Worm (Caenorhabditis elegans) whole organism, early embryonic: ENCODE measurements around the gene Y22D7AL.3.

Experiments
- B0310.2 ChIP-seq: sonication (generic microtip); optimal IDR thresholded peaks from 2 replicates; lab custom pipeline; 2016; ENCODE audit warnings: mild to moderate bottlenecking, missing genetic modification characterization, missing compliant biosample characterization
- F13C5.2 ChIP-seq: sonication (generic microtip); optimal IDR thresholded peaks from 2 replicates; lab custom pipeline; 2017; ENCODE audit warnings: mild to moderate bottlenecking, missing genetic modification characterization, inconsistent platforms, missing compliant biosample characterization
- aly-1 ChIP-seq: sonication (generic microtip); optimal IDR thresholded peaks from 2 replicates; lab custom pipeline; 2016; ENCODE audit warnings: missing genetic modification characterization, missing compliant biosample characterization
- ama-1 ChIP-seq: fragments of 150-350 bp; optimal IDR thresholded peaks from 2 replicates; lab custom pipeline; 2014
- ceh-13 ChIP-seq: fragments of 200-800 bp; sonication (Bioruptor generic); optimal IDR thresholded peaks from 2 replicates; lab custom pipeline; 2018; ENCODE audit warnings: mild to moderate bottlenecking, missing genetic modification characterization, missing compliant biosample characterization
- ceh-36 ChIP-seq: sonication (generic microtip); optimal IDR thresholded peaks from 2 replicates; lab custom pipeline; 2016; ENCODE audit warnings: missing genetic modification characterization, inconsistent platforms, missing compliant biosample characterization
- ets-7 ChIP-seq: sonication (generic microtip); optimal IDR thresholded peaks from 2 replicates; lab custom pipeline; 2016; ENCODE audit warnings: missing genotype, missing genetic modification characterization, missing compliant biosample characterization
- flt-1 ChIP-seq: fragments of 200-800 bp; sonication (Bioruptor generic); IDR thresholded peaks from 2 replicates; pipeline ENCODE4 v1.3.6; 2022; ENCODE audit warnings: missing genetic modification characterization, missing compliant biosample characterization
- hmbx-1 ChIP-seq: sonication (generic microtip); optimal IDR thresholded peaks from 2 replicates; lab custom pipeline; 2016; ENCODE audit warnings: mild to moderate bottlenecking, missing genetic modification characterization, missing compliant biosample characterization
- hmg-4 ChIP-seq: fragments of 200-800 bp; sonication (Bioruptor generic); optimal IDR thresholded peaks from 2 replicates; lab custom pipeline; 2018; ENCODE audit warnings: mild to moderate bottlenecking, missing genetic modification characterization, missing compliant biosample characterization
- hnd-1 ChIP-seq: sonication (generic microtip); optimal IDR thresholded peaks from 2 replicates; lab custom pipeline; 2016; ENCODE audit warnings: missing genetic modification characterization, missing compliant biosample characterization
- pes-1 ChIP-seq: fragments of 200-800 bp; sonication (Bioruptor generic); IDR thresholded peaks from 2 replicates; pipeline ENCODE4 v1.3.6; 2022; ENCODE audit warnings: missing genetic modification reagents, missing genetic modification characterization, missing compliant biosample characterization
- scrt-1 ChIP-seq: fragments of 200-800 bp; sonication (Bioruptor generic); IDR thresholded peaks from 2 replicates; pipeline ENCODE4 v1.3.6; 2022; ENCODE audit warnings: missing genetic modification characterization, missing compliant biosample characterization
- sea-1 ChIP-seq: fragments of 200-800 bp; sonication (Bioruptor generic); conservative IDR thresholded peaks from 2 replicates; pipeline ENCODE4 v1.3.6; 2022; ENCODE audit warnings: missing genetic modification characterization, missing compliant biosample characterization
- tbx-11 ChIP-seq: fragments of 200-800 bp; sonication (Bioruptor generic); IDR thresholded peaks from 2 replicates; pipeline ENCODE4 v1.3.6; 2022; ENCODE audit warnings: missing genetic modification characterization, missing compliant biosample characterization
- tbx-37 ChIP-seq: fragments of 200-800 bp; sonication (Bioruptor generic); conservative IDR thresholded peaks from 2 replicates; pipeline ENCODE4 v1.3.6; 2022; ENCODE audit warnings: missing genetic modification reagents, missing genetic modification characterization, missing compliant biosample characterization
- tra-4 ChIP-seq: sonication (generic microtip); optimal IDR thresholded peaks from 2 replicates; lab custom pipeline; 2017; ENCODE audit warnings: missing genetic modification characterization, missing compliant biosample characterization

Gene Y22D7AL.3

ce11 chrIII:1641163-1641562 is at the start of gene Y22D7AL.3:
Gene Y22D7AL.3, plus strand, starts transcription at chrIII:1641463.
- TF ChIP-seq scrt-1 (GFP tag; lab: Robert Waterston, UW): no peak
- TF ChIP-seq ceh-36 (tag; lab: Kevin White, UChicago): no peak
- no peak for TF ChIP-seq hmbx-1
- no peak for TF ChIP-seq flt-1 (GFP tag; lab: Robert Waterston, UW)
- no peak for TF ChIP-seq ceh-13 (GFP tag; lab: Kevin White, UChicago)
- TF ChIP-seq tbx-37: no peak
- TF ChIP-seq ama-1 (lab: Kevin White, UChicago): no peak
- no peak for TF ChIP-seq hmg-4
- no peak for TF ChIP-seq ets-7 (tag; lab: Kevin White, UChicago)
- TF ChIP-seq sea-1 (GFP tag; lab: Robert Waterston, UW): no peak
- no peak for TF ChIP-seq hnd-1
- no peak for TF ChIP-seq B0310.2

- TF ChIP-seq flt-1 (GFP tag; lab: Robert Waterston, UW) (no peak), hmbx-1 (no peak), hnd-1 (no peak), tbx-11 (GFP tag; lab: Robert Waterston, UW) (no peak), sea-1 (GFP tag; lab: Robert Waterston, UW) (no peak), B0310.2 (no peak), scrt-1 (GFP tag; lab: Robert Waterston, UW) (0 out of 2 replicates have a peak, but pooled peaks have one; percentile 22)
These were observed 49.6 kb upstream of the Y22D7AL.3 start for ce11 chrIII:1591681-1592080.

ce11 chrIII:1598927-1599326 is 42.3 kb upstream of the Y22D7AL.3 start:
- TF ChIP-seq pes-1 (GFP tag; lab: Robert Waterston, UW) (peak; percentile 54; the same call in 1 of the 2 replicates), hmg-4 (no peak), ets-7 (tag; lab: Kevin White, UChicago) (no peak), tra-4 (no peak)

- TF ChIP-seq sea-1 (GFP tag; lab: Robert Waterston, UW) (no peak), pes-1 (GFP tag; lab: Robert Waterston, UW) (peak; percentile 69), F13C5.2 (no peak), ceh-36 (tag; lab: Kevin White, UChicago) (no peak), tbx-11 (GFP tag; lab: Robert Waterston, UW) (peak; percentile 53; the same call in 1 of the 2 replicates), flt-1 (GFP tag; lab: Robert Waterston, UW) (peak; percentile 48; the same call in 1 of the 2 replicates)
These were observed 40.5 kb upstream of the Y22D7AL.3 start, which contains the start of gene sms-3 for ce11 chrIII:1600670-1601194. Gene sms-3, minus strand, starts transcription at chrIII:1601144.

- TF ChIP-seq ceh-36 (tag; lab: Kevin White, UChicago) (peak; percentile 78), sea-1 (GFP tag; lab: Robert Waterston, UW) (peak; percentile 85), hnd-1 (peak; percentile 49), F13C5.2 (peak; percentile 31), ama-1 (lab: Kevin White, UChicago) (no peak), hmg-4 (peak; percentile 57), B0310.2 (peak; percentile 51), pes-1 (GFP tag; lab: Robert Waterston, UW) (peak; percentile 82), ets-7 (tag; lab: Kevin White, UChicago) (no peak), ceh-13 (GFP tag; lab: Kevin White, UChicago) (no peak), scrt-1 (GFP tag; lab: Robert Waterston, UW) (peak; percentile 71), flt-1 (GFP tag; lab: Robert Waterston, UW) (peak; percentile 72), hmbx-1 (no peak), tbx-11 (GFP tag; lab: Robert Waterston, UW) (peak; percentile 81), tra-4 (no peak), tbx-37 (peak; percentile 75), aly-1 (tag; lab: Kevin White, UChicago) (peak; percentile 44)
These were observed 39.6 kb upstream of the Y22D7AL.3 start for ce11 chrIII:1601464-1602169.

- TF ChIP-seq hmbx-1 (no peak), F13C5.2 (no peak), pes-1 (GFP tag; lab: Robert Waterston, UW) (no peak), sea-1 (GFP tag; lab: Robert Waterston, UW) (no peak), aly-1 (tag; lab: Kevin White, UChicago) (no peak), scrt-1 (GFP tag; lab: Robert Waterston, UW) (no peak), B0310.2 (no peak), ceh-13 (GFP tag; lab: Kevin White, UChicago) (no peak), flt-1 (GFP tag; lab: Robert Waterston, UW) (no peak), tbx-37 (no peak), hmg-4 (no peak), tbx-11 (GFP tag; lab: Robert Waterston, UW) (no peak), tra-4 (no peak), ama-1 (lab: Kevin White, UChicago) (no peak), ceh-36 (tag; lab: Kevin White, UChicago) (no peak), ets-7 (tag; lab: Kevin White, UChicago) (no peak), hnd-1 (no peak)
These were observed 38.6 kb upstream of the Y22D7AL.3 start for ce11 chrIII:1602682-1603081.

- TF ChIP-seq sea-1 (GFP tag; lab: Robert Waterston, UW): 0 out of 2 replicates have a peak, but pooled peaks have one; percentile 16
- TF ChIP-seq ceh-36 (tag; lab: Kevin White, UChicago): no peak
- TF ChIP-seq pes-1 (GFP tag; lab: Robert Waterston, UW): 0 out of 2 replicates have a peak, but pooled peaks have one; percentile 32
These were observed 37.5 kb upstream of the Y22D7AL.3 start for ce11 chrIII:1603776-1604175.
